Worm (Caenorhabditis elegans) whole organism, young adult: ENCODE results near the gene clec-205.

Experiments
- F49E8.2 ChIP-seq: sonication (generic microtip); optimal IDR thresholded peaks from 3 replicates; lab custom pipeline; 2017; ENCODE audit warnings: missing genetic modification characterization, mild to moderate bottlenecking, missing compliant biosample characterization, antibody characterized with exemption, moderate library complexity; ENCODE audit not compliant: insufficient read depth
- Y95B8A.8 ChIP-seq: fragments of 200-800 bp; sonication (Bioruptor generic); IDR thresholded peaks from 2 replicates; pipeline ENCODE4 v1.3.6; 2022; ENCODE audit warnings: missing genetic modification reagents, missing genetic modification characterization, missing compliant biosample characterization
- ZK185.1 ChIP-seq: sonication (generic microtip); optimal IDR thresholded peaks from 2 replicates; lab custom pipeline; 2016; ENCODE audit warnings: mild to moderate bottlenecking, missing genetic modification characterization, missing compliant biosample characterization; ENCODE audit not compliant: poor library complexity, severe bottlenecking
- cebp-1 ChIP-seq, 2 experiments: fragments of 200-800 bp in 1 of 2; sonication (Bioruptor generic) in 1 of 2; sonication (generic microtip) in 1 of 2; IDR thresholded peaks in 1 of 2; optimal IDR thresholded peaks in 1 of 2; 2 replicates each; pipeline versions ENCODE4 v1.3.6 to Lab custom; 2017 to 2022; ENCODE audit warnings: missing compliant biosample characterization in 2 of 2, missing genetic modification characterization in 2 of 2, mild to moderate bottlenecking in 1 of 2, missing genetic modification reagents in 1 of 2, moderate library complexity in 1 of 2
- cebp-2 ChIP-seq: fragments of 200-800 bp; sonication (Bioruptor generic); IDR thresholded peaks from 2 replicates; pipeline ENCODE4 v1.3.6; 2022; ENCODE audit warnings: missing genetic modification characterization, missing compliant biosample characterization
- hlh-26 ChIP-seq: fragments of 200-800 bp; sonication (Bioruptor generic); conservative IDR thresholded peaks from 2 replicates; pipeline ENCODE4 v1.3.6; 2022; ENCODE audit warnings: missing genetic modification reagents, missing genetic modification characterization, missing compliant biosample characterization
- hrde-1 ChIP-seq: sonication (generic microtip); optimal IDR thresholded peaks from 2 replicates; lab custom pipeline; 2016; ENCODE audit warnings: missing genetic modification characterization, mild to moderate bottlenecking, missing compliant biosample characterization, moderate library complexity, missing genotype, missing genetic modification reagents, borderline replicate concordance
- hsf-1 ChIP-seq: fragments of 200-800 bp; sonication (Bioruptor generic); IDR thresholded peaks from 2 replicates; pipeline ENCODE4 v1.3.6; 2022; ENCODE audit warnings: missing genetic modification reagents, missing genetic modification characterization, missing compliant biosample characterization
- lin-40 ChIP-seq: sonication (generic microtip); optimal IDR thresholded peaks from 2 replicates; lab custom pipeline; 2016; ENCODE audit warnings: missing genetic modification characterization, mild to moderate bottlenecking, missing compliant biosample characterization, missing genotype, missing genetic modification reagents
- madf-10 ChIP-seq: sonication (generic microtip); optimal IDR thresholded peaks from 2 replicates; lab custom pipeline; 2016; ENCODE audit warnings: mild to moderate bottlenecking, missing genetic modification characterization, missing compliant biosample characterization
- rec-8 ChIP-seq, 2 experiments: sonication (generic microtip); optimal IDR thresholded peaks; 2 replicates each; lab custom pipeline; 2016; ENCODE audit warnings: mild to moderate bottlenecking in 2 of 2, missing genetic modification characterization in 2 of 2, missing genetic modification reagents in 2 of 2, missing genotype in 2 of 2, missing biosample characterization in 1 of 2, missing compliant biosample characterization in 1 of 2, moderate library complexity in 1 of 2
- snpc-4 ChIP-seq, 5 experiments: fragments of 150-350 bp in 1 of 5; sonication (generic microtip) in 4 of 5; optimal IDR thresholded peaks; 2 replicates each; lab custom pipeline; 2014 to 2018; ENCODE audit warnings: missing genetic modification characterization in 5 of 5, missing biosample characterization in 3 of 5, antibody characterized with exemption in 2 of 5, mild to moderate bottlenecking in 2 of 5, missing compliant biosample characterization in 2 of 5, missing genotype in 2 of 5, moderate library complexity in 2 of 5, missing genetic modification reagents in 1 of 5
- unc-130 ChIP-seq: sonication (generic microtip); optimal IDR thresholded peaks from 2 replicates; lab custom pipeline; 2016; ENCODE audit warnings: missing genetic modification reagents, missing genetic modification characterization, missing compliant biosample characterization
- xnd-1 ChIP-seq: sonication (generic microtip); optimal IDR thresholded peaks from 2 replicates; lab custom pipeline; 2016; ENCODE audit warnings: missing genotype, missing genetic modification reagents, missing genetic modification characterization, missing compliant biosample characterization

- TF ChIP-seq hsf-1 (GFP tag; lab: Robert Waterston, UW) (no peak), unc-130 (GFP tag; lab: Kevin White, UChicago) (no peak), rec-8 (tag; optimal IDR thresholded peaks at IDR 0.05; lab: Kevin White, UChicago) (no peak), cebp-1 (GFP tag; IDR thresholded peaks at IDR 0.05; lab: Robert Waterston, UW) (no peak), cebp-1 (tag; optimal IDR thresholded peaks at IDR 0.05; lab: Kevin White, UChicago) (no peak), cebp-2 (no peak), xnd-1 (tag; lab: Kevin White, UChicago) (no peak), F49E8.2 (tag; lab: Kevin White, UChicago) (no peak), Y95B8A.8 (GFP tag; lab: Robert Waterston, UW) (no peak), ZK185.1 (tag; lab: Kevin White, UChicago) (no peak), hrde-1 (tag; lab: Kevin White, UChicago) (no peak), hlh-26 (no peak), lin-40 (no peak), snpc-4 (GFP tag; optimal IDR thresholded peaks at IDR 0.05; lab: Kevin White, UChicago) (no peak), snpc-4 (tag; optimal IDR thresholded peaks at IDR 0.05; lab: Kevin White, UChicago) (no peak), madf-10 (tag; lab: Kevin White, UChicago) (no peak)
Observed at ce11 chrV:1797900-1798299, 37.2 kb downstream of the clec-205 start, which contains the start of gene F36H9.10.
